Fruit fly (Drosophila melanogaster) whole organism, pupa: ENCODE measurements around the gene heph.

ENCODE experiments used
- CG12605 ChIP-seq: fragments of 200-800 bp; sonication (Bioruptor generic); IDR thresholded peaks from 2 replicates; pipeline ENCODE4 v1.3.6; 2022; ENCODE audit warnings: missing biosample characterization, missing genetic modification characterization
- CG9948 ChIP-seq: fragments of 200-800 bp; sonication (Bioruptor generic); optimal IDR thresholded peaks from 2 replicates; lab custom pipeline; 2018; ENCODE audit warnings: missing biosample characterization, mild to moderate bottlenecking, missing genetic modification characterization, moderate library complexity
- EcR ChIP-seq: fragments of 200-800 bp; sonication (Bioruptor generic); optimal IDR thresholded peaks from 3 replicates; lab custom pipeline; 2019; ENCODE audit warnings: missing biosample characterization, missing genetic modification characterization, mild to moderate bottlenecking, moderate library complexity, missing genetic modification reagents
- gl ChIP-seq: fragments of 200-800 bp; sonication (Bioruptor generic); optimal IDR thresholded peaks from 2 replicates; lab custom pipeline; 2018; ENCODE audit warnings: missing biosample characterization, mild to moderate bottlenecking, missing genetic modification characterization

dm6 chr3R:31941580-31941979 is 73.7 kb downstream of the heph start:
- peak; percentile 93 for TF ChIP-seq CG9948 (tag; lab: Kevin White, UChicago)
- TF ChIP-seq EcR (GFP tag; lab: Kevin White, UChicago) = peak; percentile 70
- peak; percentile 85 for TF ChIP-seq gl
- peak; percentile 94 for TF ChIP-seq CG12605 (GFP tag; lab: Robert Waterston, UW)
